Worm (Caenorhabditis elegans): ENCODE measurements around the gene T01B6.1.

Gene T01B6.1

DNA sequence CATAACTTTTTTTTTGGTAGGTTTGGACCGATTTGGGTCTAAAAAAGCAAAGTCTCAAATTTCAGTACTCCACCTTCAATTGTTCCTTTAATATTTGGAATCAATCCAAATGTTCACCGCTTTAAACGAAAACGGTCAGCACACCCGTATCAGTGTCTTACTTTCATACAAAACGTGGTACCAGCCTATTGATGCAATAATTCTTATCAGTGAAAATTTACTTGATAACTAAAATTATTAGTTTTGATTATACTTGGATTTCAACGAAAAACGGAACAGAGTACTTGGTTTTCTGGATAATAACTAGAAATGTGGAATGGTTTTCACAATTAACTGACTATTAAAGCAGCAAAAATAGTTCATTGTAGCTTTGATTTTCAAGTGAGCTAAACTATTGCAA, 35.2 kb downstream of the T01B6.1 start:
- TF ChIP-seq him-1 (tag; optimal IDR thresholded peaks at IDR 0.05) (no peak), W03F9.2 (tag; optimal IDR thresholded peaks at IDR 0.05) (no peak), dao-5 (tag; optimal IDR thresholded peaks at IDR 0.05) (no peak)

DNA sequence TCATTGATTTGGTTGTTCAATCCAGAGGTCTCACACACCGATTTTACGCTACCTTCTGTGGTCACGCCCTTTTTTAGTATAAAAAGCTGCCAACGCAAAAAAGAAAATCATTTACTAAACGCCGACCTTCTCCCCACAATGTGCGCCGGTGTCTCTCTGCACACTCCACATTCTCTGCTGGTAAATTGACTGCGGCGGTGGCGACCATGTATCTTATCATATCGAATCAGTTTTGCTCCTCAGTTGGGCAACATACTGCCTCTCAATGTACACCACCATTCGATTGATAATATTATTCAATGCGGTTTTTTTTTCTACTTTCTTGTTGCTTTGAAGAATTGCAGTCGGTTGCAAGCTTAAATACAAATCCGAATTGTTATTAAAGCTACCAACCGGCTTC, 36.6 kb downstream of the T01B6.1 start:
- TF ChIP-seq him-1 (tag; optimal IDR thresholded peaks at IDR 0.05) (no peak), dao-5 (tag; optimal IDR thresholded peaks at IDR 0.05) (no peak), W03F9.2 (tag; optimal IDR thresholded peaks at IDR 0.05) (no peak)

DNA sequence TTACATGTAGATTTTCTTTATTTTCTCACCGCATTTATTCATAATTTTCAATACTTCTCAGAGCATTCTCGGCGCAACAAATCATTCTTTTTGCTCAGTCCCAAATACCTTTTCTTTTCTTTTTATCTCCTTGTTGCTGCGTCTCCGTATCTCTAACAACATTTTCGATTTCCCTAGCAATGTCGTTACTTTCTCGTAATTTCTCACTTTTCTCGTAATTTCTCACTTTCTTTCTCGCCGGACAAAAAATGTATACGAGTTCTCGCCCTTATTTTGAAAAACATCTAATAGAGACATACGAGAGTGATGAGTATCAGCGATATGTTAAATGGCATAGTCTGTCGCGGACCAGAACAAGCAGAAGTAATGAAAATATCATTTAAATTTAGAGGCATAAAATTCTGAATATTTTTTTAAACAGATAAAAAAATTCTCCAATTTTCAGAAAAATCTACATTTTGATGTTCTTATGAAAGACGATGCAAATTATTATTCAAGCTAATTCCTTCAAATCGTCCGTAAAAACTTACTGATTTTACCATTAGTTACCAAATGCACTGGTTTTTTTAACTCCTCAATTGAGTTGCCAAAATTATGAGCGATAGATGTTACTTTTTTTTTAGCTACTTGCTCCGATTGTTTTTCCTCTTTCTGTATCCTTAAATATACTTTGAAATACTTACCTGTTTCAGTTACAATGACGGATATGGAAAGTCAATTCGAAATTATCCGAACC, 40.0 kb downstream of the T01B6.1 start, which contains the start of gene F47G3.3:
Gene F47G3.3, plus strand, starts transcription at position 686 of the 736 bp plus-strand sequence.
- TF ChIP-seq dao-5 (tag; optimal IDR thresholded peaks at IDR 0.05) (no peak), him-1 (tag; optimal IDR thresholded peaks at IDR 0.05) (no peak), W03F9.2 (tag; optimal IDR thresholded peaks at IDR 0.05) (no peak)

DNA sequence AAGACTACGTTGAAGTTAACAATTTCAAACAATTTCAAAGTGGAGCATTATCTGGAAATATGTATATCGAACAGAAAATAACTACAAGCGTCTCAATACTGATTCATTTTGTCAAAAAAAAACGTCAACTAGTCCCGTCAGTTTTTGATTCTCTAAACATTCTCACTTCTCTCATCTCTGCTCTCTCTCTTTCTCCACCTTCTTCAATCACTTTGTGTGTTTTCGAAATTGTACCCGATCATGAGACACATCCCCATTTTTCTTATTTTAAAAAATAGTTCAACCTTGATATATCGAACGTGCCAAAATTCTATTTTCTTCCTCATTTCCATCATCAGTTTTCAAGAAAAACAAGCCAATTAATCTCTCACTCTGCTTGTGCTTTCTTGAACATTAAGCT, 45.3 kb downstream of the T01B6.1 start:
- TF ChIP-seq dao-5 (tag; optimal IDR thresholded peaks at IDR 0.05) (no peak), W03F9.2 (tag; optimal IDR thresholded peaks at IDR 0.05) (no peak), him-1 (tag; optimal IDR thresholded peaks at IDR 0.05) (no peak)

DNA sequence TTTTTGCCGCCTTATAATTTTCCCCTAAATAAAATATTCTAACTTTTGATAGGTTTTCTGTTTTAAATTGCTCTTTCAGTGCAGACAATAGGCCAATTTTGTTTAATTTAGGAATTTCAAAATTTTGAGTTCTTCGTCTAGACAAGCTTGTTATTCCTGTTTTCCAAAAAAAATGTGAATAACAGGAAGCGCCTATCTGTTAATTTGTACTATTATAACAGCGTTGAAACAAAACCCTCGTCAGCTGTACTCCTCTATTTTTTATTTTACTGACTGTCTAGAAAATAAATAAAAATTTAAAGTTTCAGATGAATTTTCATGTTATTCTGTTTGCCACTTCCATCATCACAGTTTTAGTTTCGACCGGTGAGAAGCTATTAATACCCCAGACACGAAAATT, 45.8 kb downstream of the T01B6.1 start, which contains the start of gene F47G3.4:
Gene F47G3.4, plus strand, starts transcription at position 301 of the 400 bp plus-strand sequence.
- TF ChIP-seq W03F9.2 (tag; optimal IDR thresholded peaks at IDR 0.05) (no peak), him-1 (tag; optimal IDR thresholded peaks at IDR 0.05) (no peak), dao-5 (tag; optimal IDR thresholded peaks at IDR 0.05) (no peak)

DNA sequence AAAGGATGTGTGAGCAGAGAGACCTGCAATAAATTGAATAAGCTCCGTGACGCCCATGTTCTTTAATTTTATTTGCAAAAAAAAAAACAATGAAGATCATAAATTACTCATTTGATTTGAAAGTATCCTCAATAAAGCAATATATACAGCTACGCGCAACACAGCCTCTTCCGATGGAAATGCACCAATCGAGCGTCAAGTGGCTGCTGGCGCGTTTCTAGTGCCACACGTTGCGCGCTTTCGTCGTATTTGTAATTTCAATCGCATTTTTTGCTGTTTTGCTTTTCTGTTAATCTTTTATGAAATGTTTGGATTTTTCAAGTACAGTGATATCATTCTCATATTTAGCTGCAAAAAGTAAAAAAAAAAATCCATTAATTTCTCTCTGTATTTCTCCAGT, 46.7 kb downstream of the T01B6.1 start:
- TF ChIP-seq dao-5 (tag; optimal IDR thresholded peaks at IDR 0.05) (no peak), him-1 (tag; optimal IDR thresholded peaks at IDR 0.05) (no peak), W03F9.2 (tag; optimal IDR thresholded peaks at IDR 0.05) (peak; percentile 17)

DNA sequence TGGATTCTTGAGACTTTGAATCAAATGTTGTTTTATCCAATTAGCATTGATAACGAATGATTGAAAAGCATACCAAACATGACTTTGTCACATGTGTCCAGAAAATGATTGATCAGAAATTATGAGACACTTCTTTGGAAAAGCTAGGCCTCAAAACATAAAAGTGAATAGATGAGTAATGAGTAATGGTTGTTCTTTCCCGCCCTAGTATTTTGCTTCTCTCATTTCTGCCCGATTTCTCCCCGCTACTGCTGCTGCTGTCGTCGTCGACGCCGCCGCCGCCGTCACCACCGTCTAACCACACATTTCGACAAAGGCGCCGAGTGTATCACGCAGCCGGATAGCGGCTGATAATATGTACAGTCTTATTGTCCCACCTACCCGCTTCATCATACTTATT, 50.0 kb downstream of the T01B6.1 start, which contains the start of gene F47G3.1:
Gene F47G3.1, plus strand, starts transcription at position 301 of the 400 bp plus-strand sequence.
- TF ChIP-seq him-1 (tag; optimal IDR thresholded peaks at IDR 0.05) (no peak), dao-5 (tag; optimal IDR thresholded peaks at IDR 0.05) (no peak), W03F9.2 (tag; optimal IDR thresholded peaks at IDR 0.05) (no peak)

DNA sequence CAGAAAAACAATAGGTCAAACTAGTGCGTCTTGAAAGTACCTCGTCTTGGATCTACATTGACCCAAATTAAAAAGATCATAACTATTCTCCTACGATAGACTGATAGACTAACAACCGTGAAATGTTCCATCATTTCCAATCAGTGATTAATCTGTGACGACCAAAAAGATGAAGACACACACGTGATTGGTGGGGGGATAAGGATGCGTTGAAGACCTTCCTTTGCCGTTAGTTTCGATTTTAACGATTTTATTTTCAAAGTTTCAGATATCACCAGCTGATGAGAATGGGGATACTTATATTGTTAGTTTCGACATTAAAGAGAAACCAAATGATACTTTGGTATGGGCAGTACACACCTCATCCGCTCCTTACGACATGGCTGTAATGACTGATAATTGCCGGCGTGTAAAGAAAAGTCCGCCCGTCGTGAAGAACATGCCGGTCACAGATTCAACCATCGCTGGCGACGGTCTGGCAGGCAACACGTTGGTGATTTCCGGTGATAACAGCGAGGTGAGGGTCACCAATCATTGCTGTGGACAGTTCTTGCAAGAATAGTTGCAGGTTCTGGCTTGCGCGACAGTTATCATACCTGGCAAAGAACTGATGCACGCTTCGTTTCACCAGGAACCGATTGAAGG, 51.6 kb downstream of the T01B6.1 start:
- no peak for TF ChIP-seq dao-5 (tag; optimal IDR thresholded peaks at IDR 0.05)
- no peak for TF ChIP-seq W03F9.2 (tag; optimal IDR thresholded peaks at IDR 0.05)
- no peak for TF ChIP-seq him-1 (tag; optimal IDR thresholded peaks at IDR 0.05)

DNA sequence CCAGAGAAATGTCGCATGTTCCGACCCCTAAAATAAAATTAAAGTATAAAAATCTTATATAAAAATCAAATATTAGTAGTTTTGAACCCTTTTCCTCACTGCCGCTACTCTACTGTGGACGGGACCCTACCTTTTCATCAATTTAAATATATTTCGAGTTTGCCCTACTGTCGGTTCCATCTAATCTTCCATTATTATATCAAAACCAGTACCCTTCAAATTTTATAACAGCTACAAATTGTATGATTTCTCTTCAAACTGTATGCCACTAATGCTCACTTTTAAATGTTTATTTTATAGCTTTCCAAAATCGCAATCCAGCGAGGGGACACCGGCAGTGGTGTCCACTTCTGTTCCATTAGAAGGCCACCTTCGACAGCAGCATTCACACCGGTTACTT, 59.5 kb downstream of the T01B6.1 start, which contains the start of gene C43H6.6:
Gene C43H6.6, plus strand, starts transcription at position 301 of the 400 bp plus-strand sequence.
- no peak for TF ChIP-seq W03F9.2 (tag; optimal IDR thresholded peaks at IDR 0.05)
- no peak for TF ChIP-seq dao-5 (tag; optimal IDR thresholded peaks at IDR 0.05)
- TF ChIP-seq him-1 (tag; optimal IDR thresholded peaks at IDR 0.05), result no peak

Measured in whole organism, L4/young adult.